Worm (Caenorhabditis elegans): ENCODE data around the gene ZK546.5.

ce11 chrII:4966576-4966975, 31.0 kb downstream of the ZK546.5 start:
- TF ChIP-seq nhr-10 (tag; optimal IDR thresholded peaks at IDR 0.05) (no peak), ama-1 (optimal IDR thresholded peaks at IDR 0.05) (no peak), arid-1 (GFP tag; conservative IDR thresholded peaks at IDR 0.05) (no peak)

Measured in whole organism, L4 larva.